Worm (Caenorhabditis elegans) whole organism, young adult: Measurements from ENCODE around the gene E02C12.9.

Source experiments
- B0336.3 ChIP-seq: fragments of 200-800 bp; sonication (Bioruptor generic); IDR thresholded peaks from 2 replicates; pipeline ENCODE4 v1.3.6; 2022; ENCODE audit warnings: missing genetic modification characterization, missing compliant biosample characterization
- C06A6.2 ChIP-seq: fragments of 200-800 bp; sonication (Bioruptor generic); conservative IDR thresholded peaks from 2 replicates; pipeline ENCODE4 v1.3.6; 2022; ENCODE audit warnings: missing genetic modification characterization, missing compliant biosample characterization
- C17E4.6 ChIP-seq: fragments of 200-800 bp; sonication (Bioruptor generic); IDR thresholded peaks from 2 replicates; pipeline ENCODE4 v1.3.6; 2022; ENCODE audit warnings: missing genetic modification reagents, missing genetic modification characterization, missing compliant biosample characterization
- D2030.7 ChIP-seq: fragments of 200-800 bp; sonication (Bioruptor generic); IDR thresholded peaks from 2 replicates; pipeline ENCODE4 v1.3.6; 2022; ENCODE audit warnings: missing genetic modification reagents, missing genetic modification characterization, missing compliant biosample characterization
- F49E8.2 ChIP-seq: sonication (generic microtip); optimal IDR thresholded peaks from 3 replicates; lab custom pipeline; 2017; ENCODE audit warnings: missing genetic modification characterization, mild to moderate bottlenecking, missing compliant biosample characterization, antibody characterized with exemption, moderate library complexity; ENCODE audit not compliant: insufficient read depth
- F55B11.4 ChIP-seq: sonication (generic microtip); optimal IDR thresholded peaks from 2 replicates; lab custom pipeline; 2016; ENCODE audit warnings: missing compliant biosample characterization, missing genetic modification characterization, borderline replicate concordance; ENCODE audit not compliant: insufficient read depth
- F57A8.1 ChIP-seq: fragments of 200-800 bp; sonication (Bioruptor generic); optimal IDR thresholded peaks from 2 replicates; lab custom pipeline; 2018; ENCODE audit warnings: mild to moderate bottlenecking, missing genetic modification characterization, moderate library complexity, missing compliant biosample characterization
- Y56A3A.18 ChIP-seq: fragments of 200-800 bp; sonication (Bioruptor generic); IDR thresholded peaks from 2 replicates; pipeline ENCODE4 v1.3.6; 2022; ENCODE audit warnings: missing genetic modification reagents, missing genetic modification characterization, missing compliant biosample characterization
- Y79H2A.3 ChIP-seq: fragments of 200-800 bp; sonication (Bioruptor generic); conservative IDR thresholded peaks from 2 replicates; pipeline ENCODE4 v1.3.6; 2022; ENCODE audit warnings: missing genetic modification reagents, missing genetic modification characterization, missing compliant biosample characterization
- Y95B8A.8 ChIP-seq: fragments of 200-800 bp; sonication (Bioruptor generic); IDR thresholded peaks from 2 replicates; pipeline ENCODE4 v1.3.6; 2022; ENCODE audit warnings: missing genetic modification reagents, missing genetic modification characterization, missing compliant biosample characterization
- ZK185.1 ChIP-seq: sonication (generic microtip); optimal IDR thresholded peaks from 2 replicates; lab custom pipeline; 2016; ENCODE audit warnings: mild to moderate bottlenecking, missing genetic modification characterization, missing compliant biosample characterization; ENCODE audit not compliant: poor library complexity, severe bottlenecking
- ama-1 ChIP-seq, 3 experiments: fragments of 150-350 bp in 1 of 3; sonication (generic microtip) in 2 of 3; optimal IDR thresholded peaks; 2 replicates each; lab custom pipeline; 2014 to 2018; ENCODE audit warnings: missing biosample characterization in 2 of 3, missing genetic modification characterization in 2 of 3, missing genetic modification reagents in 2 of 3
- athp-1 ChIP-seq: sonication (generic microtip); optimal IDR thresholded peaks from 2 replicates; lab custom pipeline; 2017; ENCODE audit warnings: mild to moderate bottlenecking, missing genetic modification characterization, missing compliant biosample characterization
- attf-6 ChIP-seq: fragments of 200-800 bp; sonication (Bioruptor generic); IDR thresholded peaks from 2 replicates; pipeline ENCODE4 v1.3.6; 2022; ENCODE audit warnings: missing genetic modification reagents, missing genetic modification characterization, missing compliant biosample characterization
- cebp-1 ChIP-seq, 2 experiments: fragments of 200-800 bp in 1 of 2; sonication (Bioruptor generic) in 1 of 2; sonication (generic microtip) in 1 of 2; IDR thresholded peaks in 1 of 2; optimal IDR thresholded peaks in 1 of 2; 2 replicates each; pipeline versions ENCODE4 v1.3.6 to Lab custom; 2017 to 2022; ENCODE audit warnings: missing compliant biosample characterization in 2 of 2, missing genetic modification characterization in 2 of 2, mild to moderate bottlenecking in 1 of 2, missing genetic modification reagents in 1 of 2, moderate library complexity in 1 of 2
- ceh-100 ChIP-seq: fragments of 200-800 bp; sonication (Bioruptor generic); IDR thresholded peaks from 2 replicates; pipeline ENCODE4 v1.3.6; 2022; ENCODE audit warnings: missing genetic modification reagents, missing genetic modification characterization, missing compliant biosample characterization
- ceh-40 ChIP-seq: fragments of 200-800 bp; sonication (Bioruptor generic); IDR thresholded peaks from 2 replicates; pipeline ENCODE4 v1.3.6; 2022; ENCODE audit warnings: missing genetic modification characterization, missing compliant biosample characterization
- dpff-1 ChIP-seq: sonication (generic microtip); optimal IDR thresholded peaks from 2 replicates; lab custom pipeline; 2017; ENCODE audit warnings: mild to moderate bottlenecking, missing genetic modification characterization, missing compliant biosample characterization
- dpl-1 ChIP-seq: fragments of 150-350 bp; optimal IDR thresholded peaks from 2 replicates; lab custom pipeline; 2014; ENCODE audit warnings: missing biosample characterization, missing genetic modification reagents, missing genetic modification characterization
- ekl-4 ChIP-seq: fragments of 200-800 bp; sonication (Bioruptor generic); IDR thresholded peaks from 2 replicates; pipeline ENCODE4 v1.3.6; 2022; ENCODE audit warnings: missing genetic modification reagents, missing genetic modification characterization, missing compliant biosample characterization
- ets-4 ChIP-seq: fragments of 200-800 bp; sonication (Bioruptor generic); optimal IDR thresholded peaks from 2 replicates; lab custom pipeline; 2018; ENCODE audit warnings: mild to moderate bottlenecking, missing genetic modification characterization, missing compliant biosample characterization
- gei-17 ChIP-seq: fragments of 200-800 bp; sonication (Bioruptor generic); optimal IDR thresholded peaks from 2 replicates; lab custom pipeline; 2018; ENCODE audit warnings: mild to moderate bottlenecking, missing genetic modification characterization, missing compliant biosample characterization
- him-1 ChIP-seq: sonication (generic microtip); optimal IDR thresholded peaks from 2 replicates; lab custom pipeline; 2016; ENCODE audit warnings: missing genotype, missing genetic modification reagents, missing genetic modification characterization, missing compliant biosample characterization
- hmg-20 ChIP-seq: fragments of 200-800 bp; sonication (Bioruptor generic); IDR thresholded peaks from 2 replicates; pipeline ENCODE4 v1.3.6; 2022; ENCODE audit warnings: missing genetic modification reagents, missing genetic modification characterization, missing compliant biosample characterization
- hrde-1 ChIP-seq: sonication (generic microtip); optimal IDR thresholded peaks from 2 replicates; lab custom pipeline; 2016; ENCODE audit warnings: missing genetic modification characterization, mild to moderate bottlenecking, missing compliant biosample characterization, moderate library complexity, missing genotype, missing genetic modification reagents, borderline replicate concordance
- hsf-1 ChIP-seq: fragments of 200-800 bp; sonication (Bioruptor generic); IDR thresholded peaks from 2 replicates; pipeline ENCODE4 v1.3.6; 2022; ENCODE audit warnings: missing genetic modification reagents, missing genetic modification characterization, missing compliant biosample characterization
- lin-35 ChIP-seq, 3 experiments: fragments of 150-350 bp in 2 of 3; sonication (generic microtip) in 1 of 3; optimal IDR thresholded peaks; 2 replicates each; lab custom pipeline; 2014 to 2018; ENCODE audit warnings: missing biosample characterization in 3 of 3, missing genetic modification characterization in 3 of 3, missing genetic modification reagents in 3 of 3
- madf-6 ChIP-seq: fragments of 200-800 bp; sonication (Bioruptor generic); IDR thresholded peaks from 2 replicates; pipeline ENCODE4 v1.3.6; 2022; ENCODE audit warnings: missing genetic modification reagents, missing genetic modification characterization, missing compliant biosample characterization
- mcd-1 ChIP-seq: fragments of 200-800 bp; sonication (Bioruptor generic); IDR thresholded peaks from 2 replicates; pipeline ENCODE4 v1.3.6; 2022; ENCODE audit warnings: missing genetic modification reagents, missing genetic modification characterization, missing compliant biosample characterization
- mel-28 ChIP-seq: sonication (generic microtip); optimal IDR thresholded peaks from 2 replicates; lab custom pipeline; 2016; ENCODE audit warnings: borderline replicate concordance, mild to moderate bottlenecking, missing genetic modification characterization, missing compliant biosample characterization
- mes-4 ChIP-seq: sonication (generic microtip); optimal IDR thresholded peaks from 2 replicates; lab custom pipeline; 2016; ENCODE audit warnings: missing genotype, missing genetic modification characterization, missing compliant biosample characterization
- nfyb-1 ChIP-seq: fragments of 200-800 bp; sonication (Bioruptor generic); IDR thresholded peaks from 2 replicates; pipeline ENCODE4 v1.3.6; 2022; ENCODE audit warnings: missing genetic modification reagents, missing genetic modification characterization, missing compliant biosample characterization
- nhr-120 ChIP-seq: fragments of 200-800 bp; sonication (Bioruptor generic); IDR thresholded peaks from 2 replicates; pipeline ENCODE4 v1.3.6; 2022; ENCODE audit warnings: missing genetic modification characterization, missing compliant biosample characterization
- nhr-27 ChIP-seq: fragments of 200-800 bp; sonication (Bioruptor generic); optimal IDR thresholded peaks from 2 replicates; lab custom pipeline; 2018; ENCODE audit warnings: mild to moderate bottlenecking, missing genetic modification characterization, moderate library complexity, missing compliant biosample characterization
- repo-1 ChIP-seq: sonication (generic microtip); optimal IDR thresholded peaks from 2 replicates; lab custom pipeline; 2017; ENCODE audit warnings: mild to moderate bottlenecking, missing genetic modification characterization, missing compliant biosample characterization
- rpc-1 ChIP-seq, 2 experiments: fragments of 150-350 bp in 1 of 2; sonication (generic microtip) in 1 of 2; optimal IDR thresholded peaks; 2 replicates each; lab custom pipeline; 2014 to 2018; ENCODE audit warnings: missing biosample characterization in 1 of 2, missing genetic modification characterization in 1 of 2, missing genetic modification reagents in 1 of 2, missing genotype in 1 of 2
- snpc-1.1 ChIP-seq: sonication (generic microtip); optimal IDR thresholded peaks from 2 replicates; lab custom pipeline; 2017; ENCODE audit warnings: missing genetic modification characterization, mild to moderate bottlenecking, missing compliant biosample characterization, antibody characterized with exemption, moderate library complexity, missing genotype, missing genetic modification reagents; ENCODE audit not compliant: insufficient read depth
- snpc-1.3 ChIP-seq: sonication (generic microtip); optimal IDR thresholded peaks from 2 replicates; lab custom pipeline; 2017; ENCODE audit warnings: missing genetic modification characterization, mild to moderate bottlenecking, missing compliant biosample characterization, antibody characterized with exemption, moderate library complexity, missing genotype, missing genetic modification reagents; ENCODE audit not compliant: insufficient read depth
- snpc-4 ChIP-seq, 5 experiments: fragments of 150-350 bp in 1 of 5; sonication (generic microtip) in 4 of 5; optimal IDR thresholded peaks; 2 replicates each; lab custom pipeline; 2014 to 2018; ENCODE audit warnings: missing genetic modification characterization in 5 of 5, missing biosample characterization in 3 of 5, antibody characterized with exemption in 2 of 5, mild to moderate bottlenecking in 2 of 5, missing compliant biosample characterization in 2 of 5, missing genotype in 2 of 5, moderate library complexity in 2 of 5, missing genetic modification reagents in 1 of 5
- tlf-1 ChIP-seq: fragments of 200-800 bp; sonication (Bioruptor generic); optimal IDR thresholded peaks from 2 replicates; lab custom pipeline; 2018; ENCODE audit warnings: mild to moderate bottlenecking, missing genetic modification characterization, missing compliant biosample characterization
- zim-3 ChIP-seq: sonication (generic microtip); optimal IDR thresholded peaks from 2 replicates; lab custom pipeline; 2017; ENCODE audit warnings: mild to moderate bottlenecking, missing genetic modification characterization, moderate library complexity, missing compliant biosample characterization
- ztf-25 ChIP-seq: fragments of 200-800 bp; sonication (Bioruptor generic); IDR thresholded peaks from 2 replicates; pipeline ENCODE4 v1.3.6; 2022; ENCODE audit warnings: missing genetic modification reagents, missing genetic modification characterization, missing compliant biosample characterization

E02C12.9 gene

ce11 chrV:9341814-9342213 lies 33.5 kb downstream of the E02C12.9 start (continued):
- TF ChIP-seq ceh-40 (GFP tag; lab: Robert Waterston, UW) (peak; percentile 71; the same call in 1 of the 2 replicates), Y56A3A.18 (GFP tag; lab: Robert Waterston, UW) (peak; percentile 93)

- peak; percentile 47 for TF ChIP-seq tlf-1 (GFP tag; lab: Kevin White, UChicago)
- no peak for TF ChIP-seq dpff-1
- TF ChIP-seq snpc-4 (GFP tag; optimal IDR thresholded peaks at IDR 0.05; lab: Kevin White, UChicago) = no peak
- no peak for TF ChIP-seq snpc-4 (tag; optimal IDR thresholded peaks at IDR 0.05; lab: Kevin White, UChicago)
- peak; percentile 72 for TF ChIP-seq ceh-100 (GFP tag; lab: Robert Waterston, UW)
- TF ChIP-seq nhr-120 (GFP tag; lab: Robert Waterston, UW) = 0 out of 2 replicates have a peak, but pooled peaks have one; percentile 43
- no peak for TF ChIP-seq ZK185.1 (tag; lab: Kevin White, UChicago)
- peak; percentile 54; the same call in 1 of the 2 replicates for TF ChIP-seq C17E4.6
- no peak for TF ChIP-seq gei-17 (GFP tag; lab: Kevin White, UChicago)
- peak; percentile 21 for TF ChIP-seq mel-28
- no peak for TF ChIP-seq hrde-1
- TF ChIP-seq nhr-27 (tag; lab: Kevin White, UChicago) = no peak
- peak in 1 of 3 experiments; percentile 49 for TF ChIP-seq lin-35 (GFP tag; optimal IDR thresholded peaks at IDR 0.05; lab: Kevin White, UChicago)
- no peak for TF ChIP-seq rpc-1 (optimal IDR thresholded peaks at IDR 0.05; lab: Kevin White, UChicago)
- no peak for TF ChIP-seq rpc-1 (tag; optimal IDR thresholded peaks at IDR 0.05; lab: Kevin White, UChicago)
- peak; percentile 88 for TF ChIP-seq Y95B8A.8 (GFP tag; lab: Robert Waterston, UW)
- peak; percentile 92 for TF ChIP-seq Y79H2A.3
- TF ChIP-seq C06A6.2 = peak; percentile 80
- peak; percentile 37 for TF ChIP-seq F49E8.2 (tag; lab: Kevin White, UChicago)
- peak; percentile 26; the same call in 1 of the 2 replicates for TF ChIP-seq D2030.7 (GFP tag; lab: Robert Waterston, UW)
- TF ChIP-seq hmg-20 (GFP tag; lab: Robert Waterston, UW) = 0 out of 2 replicates have a peak, but pooled peaks have one; percentile 54
- TF ChIP-seq madf-6 = peak; percentile 61
- TF ChIP-seq F57A8.1 = no peak
- TF ChIP-seq mes-4 (tag; lab: Kevin White, UChicago) = no peak
- peak; percentile 75 for TF ChIP-seq repo-1 (tag; lab: Kevin White, UChicago)
- no peak for TF ChIP-seq snpc-1.3 (tag; lab: Kevin White, UChicago)
- TF ChIP-seq cebp-1 (GFP tag; IDR thresholded peaks at IDR 0.05; lab: Robert Waterston, UW) = peak; percentile 70
- peak; percentile 62 for TF ChIP-seq cebp-1 (tag; optimal IDR thresholded peaks at IDR 0.05; lab: Kevin White, UChicago)
- TF ChIP-seq dpl-1 = no peak
- TF ChIP-seq B0336.3 (GFP tag; lab: Robert Waterston, UW) = peak; percentile 52
- no peak for TF ChIP-seq snpc-1.1 (tag; lab: Kevin White, UChicago)
- no peak for TF ChIP-seq ets-4
- peak; percentile 49; the same call in 1 of the 2 replicates for TF ChIP-seq mcd-1
- TF ChIP-seq attf-6 (GFP tag; lab: Robert Waterston, UW) = 0 out of 2 replicates have a peak, but pooled peaks have one; percentile 42
- TF ChIP-seq ceh-40 (GFP tag; lab: Robert Waterston, UW) = peak; percentile 75
- no peak for TF ChIP-seq athp-1
- no peak for TF ChIP-seq F55B11.4
- peak; percentile 70; the same call in 1 of the 2 replicates for TF ChIP-seq ztf-25 (GFP tag; lab: Robert Waterston, UW)
- peak; percentile 75 for TF ChIP-seq ekl-4 (GFP tag; lab: Robert Waterston, UW)
- TF ChIP-seq hsf-1 (GFP tag; lab: Robert Waterston, UW) = peak; percentile 59; the same call in 1 of the 2 replicates
- peak; percentile 86 for TF ChIP-seq nfyb-1 (GFP tag; lab: Robert Waterston, UW)
- no peak for TF ChIP-seq zim-3 (tag; lab: Kevin White, UChicago)
- TF ChIP-seq him-1 (tag; lab: Kevin White, UChicago) = no peak
- no peak for TF ChIP-seq ama-1 (optimal IDR thresholded peaks at IDR 0.05; lab: Kevin White, UChicago)
- no peak for TF ChIP-seq ama-1 (GFP tag; optimal IDR thresholded peaks at IDR 0.05; lab: Kevin White, UChicago)
These were observed 35.0 kb downstream of the E02C12.9 start for ce11 chrV:9340318-9340717.
